Fruit fly (Drosophila melanogaster) ovary, adult (tissue): ENCODE results near the gene Pss.

Experiments
- CG17801 ChIP-seq: fragments of 200-800 bp; optimal IDR thresholded peaks from 2 replicates; lab custom pipeline; 2019; ENCODE audit warnings: missing biosample characterization, mild to moderate bottlenecking, missing genetic modification characterization, moderate library complexity; ENCODE audit not compliant: partially characterized antibody

Gene Pss

DNA sequence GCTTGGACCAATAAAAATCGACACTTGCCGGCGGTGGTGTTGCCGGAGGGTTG, at the start of gene Pss:
Gene Pss (minus strand): TSS at position 32 of the 53 bp plus-strand sequence.
- no peak for TF ChIP-seq CG17801 (GFP tag; lab: Kevin White, UChicago)

DNA sequence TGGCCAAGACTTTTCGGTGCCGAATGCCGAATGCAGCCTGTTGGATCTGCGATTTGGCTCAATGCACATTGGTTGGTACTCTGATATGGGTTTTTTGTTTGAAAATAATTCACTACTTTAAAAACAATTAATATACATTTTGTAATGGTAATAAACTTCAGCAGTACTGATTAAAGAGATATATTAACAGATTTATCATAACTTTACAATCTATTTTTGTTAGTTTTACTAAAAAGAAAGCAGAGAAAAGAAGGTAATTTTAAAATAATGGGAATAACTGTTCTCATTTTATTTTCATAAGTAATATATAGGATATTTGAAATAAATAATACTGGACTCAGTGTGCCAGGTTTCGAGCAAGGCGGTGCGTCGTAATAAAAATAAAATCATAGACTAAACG, 44.2 kb upstream of the Pss start:
- no peak for TF ChIP-seq CG17801 (GFP tag; lab: Kevin White, UChicago)

DNA sequence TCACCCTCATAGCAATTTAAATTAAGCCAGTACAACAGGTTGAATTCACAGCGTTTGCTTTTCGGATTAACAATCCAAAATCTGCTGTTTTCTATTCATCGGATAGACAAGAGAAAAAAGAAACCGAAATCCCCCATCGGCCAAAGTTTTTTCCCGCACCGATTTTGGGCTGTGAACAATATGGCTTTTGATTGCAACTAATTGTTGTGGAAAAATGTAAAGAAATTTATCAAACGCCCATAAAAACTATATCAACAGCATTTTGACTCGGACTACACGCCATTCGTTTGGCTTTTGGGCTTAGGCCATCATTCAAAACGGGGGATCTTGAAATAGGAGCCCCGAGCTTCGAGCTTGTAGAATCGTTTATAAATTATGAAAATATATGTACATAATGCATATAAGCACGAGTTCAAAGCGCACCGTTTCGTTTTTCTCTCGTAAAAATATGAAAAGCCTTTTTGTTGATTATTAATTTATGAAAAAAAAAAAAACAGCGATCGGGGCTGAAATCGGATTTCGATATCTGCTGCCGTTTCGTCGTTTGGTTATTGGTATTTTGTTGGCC, 39.7 kb upstream of the Pss start:
- no peak for TF ChIP-seq CG17801 (GFP tag; lab: Kevin White, UChicago)

DNA sequence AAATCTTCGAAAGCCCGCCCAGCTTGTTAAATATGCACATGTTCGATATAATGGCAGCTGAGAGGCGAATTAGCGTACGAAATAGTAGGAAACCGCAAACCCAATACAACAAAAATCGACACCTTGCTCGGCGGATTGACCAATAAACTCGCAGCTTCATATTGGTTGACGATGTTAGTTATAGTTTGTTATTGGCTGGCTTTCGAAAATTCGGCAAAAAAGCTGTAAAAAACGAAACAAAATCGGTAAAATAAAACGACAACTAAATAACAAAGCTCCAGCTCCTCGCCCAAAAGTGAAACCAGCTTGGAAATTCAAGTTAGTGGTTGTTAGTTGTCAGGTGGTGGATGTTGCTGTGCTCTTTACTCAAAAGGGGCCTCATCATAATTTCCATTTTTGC, 37.8 kb upstream of the Pss start:
- no peak for TF ChIP-seq CG17801 (GFP tag; lab: Kevin White, UChicago)

DNA sequence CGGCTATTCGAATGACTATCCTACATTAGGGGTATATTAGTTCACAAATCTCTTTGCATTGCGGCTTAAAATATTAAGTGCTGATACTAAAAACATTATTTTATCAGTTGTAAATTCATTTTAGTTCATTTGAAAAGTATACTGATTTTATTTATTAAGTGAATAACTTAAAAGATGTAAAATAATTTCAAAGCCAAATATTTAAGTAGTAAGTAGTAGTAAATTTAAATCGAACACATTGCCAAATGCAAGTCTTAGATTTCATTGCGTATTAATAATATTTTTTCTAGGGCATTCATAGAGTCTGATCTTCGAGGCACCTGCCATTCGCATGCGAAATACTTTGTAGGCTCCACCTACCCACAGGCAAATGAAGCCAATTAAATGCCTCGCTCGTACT, 36.7 kb upstream of the Pss start:
- no peak for TF ChIP-seq CG17801 (GFP tag; lab: Kevin White, UChicago)

DNA sequence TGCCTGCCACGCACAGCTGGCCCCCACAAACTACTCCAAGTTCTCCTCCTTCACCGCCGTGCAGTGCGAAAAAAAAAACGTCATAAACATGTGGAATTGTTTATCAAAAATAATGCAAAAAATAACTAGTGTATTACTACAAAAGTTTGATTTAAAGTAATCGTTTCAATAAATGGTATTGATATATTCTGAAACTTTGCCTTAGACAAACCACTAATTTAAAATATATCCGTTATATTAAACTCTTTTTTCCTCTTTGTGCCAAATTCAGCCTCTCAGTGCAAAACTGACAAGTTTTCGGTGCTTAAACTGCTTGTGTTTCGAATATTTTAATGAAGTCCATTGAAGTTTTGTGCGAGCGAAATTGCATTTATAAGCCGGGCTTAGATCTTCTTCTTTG, 31.1 kb upstream of the Pss start:
- TF ChIP-seq CG17801 (GFP tag; lab: Kevin White, UChicago), result no peak

DNA sequence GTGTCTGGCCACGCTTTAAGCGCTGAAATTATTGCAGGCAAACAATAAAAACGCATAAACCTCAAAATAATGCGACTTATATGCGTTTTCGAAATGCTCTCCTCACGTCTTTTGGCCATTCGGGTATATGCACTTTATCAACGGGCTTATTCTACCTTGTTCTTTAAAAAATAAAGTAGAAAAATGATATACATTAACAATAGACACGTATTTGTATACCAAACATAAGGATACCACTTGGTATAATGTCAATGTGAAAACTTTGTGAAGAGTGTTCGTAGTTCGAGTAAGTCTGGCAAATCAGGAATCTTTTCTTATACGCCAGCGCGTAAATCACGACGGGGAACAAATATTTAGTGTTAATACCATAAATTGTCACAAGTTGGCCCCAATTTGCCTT, 30.4 kb upstream of the Pss start:
- TF ChIP-seq CG17801 (GFP tag; lab: Kevin White, UChicago), result no peak

DNA sequence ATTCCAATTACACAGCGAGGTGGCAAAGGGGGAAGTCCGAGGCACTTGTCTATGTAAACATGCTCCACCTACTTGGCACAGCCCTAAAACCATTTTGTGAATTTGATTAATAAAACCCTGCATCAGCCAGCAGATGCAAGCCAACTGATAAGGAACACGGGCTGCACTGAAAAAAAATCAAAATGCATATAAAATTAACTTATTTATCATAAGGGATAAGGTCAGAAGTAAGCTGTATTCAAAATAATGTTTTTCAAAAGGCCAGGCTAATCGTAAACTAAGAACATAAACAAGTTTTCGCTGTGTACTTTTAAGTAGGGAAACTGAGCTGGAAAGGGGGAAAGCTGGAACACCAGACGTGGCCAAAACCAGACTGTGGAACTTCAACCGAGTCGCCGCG, 25.9 kb upstream of the Pss start:
- TF ChIP-seq CG17801 (GFP tag; lab: Kevin White, UChicago), result no peak

DNA sequence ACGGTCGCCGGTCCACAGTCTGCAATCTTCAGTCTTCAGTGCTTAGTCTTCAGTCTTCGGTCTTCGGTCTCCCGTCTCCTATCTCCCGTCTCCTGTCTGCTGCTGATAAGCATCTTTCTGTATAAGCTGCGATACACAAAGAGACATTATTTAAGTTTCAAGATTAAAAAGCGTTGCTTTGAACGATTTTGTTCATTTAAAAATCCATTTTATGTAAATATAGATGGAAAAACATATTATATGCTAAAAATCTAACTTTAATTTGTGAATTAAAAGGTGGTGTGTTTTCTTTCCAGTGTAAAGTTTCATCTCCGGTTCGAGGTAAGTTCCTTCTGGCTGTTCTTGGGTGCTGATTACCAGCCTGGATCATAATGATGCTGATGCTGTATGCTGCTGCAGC, 23.4 kb upstream of the Pss start:
- no peak for TF ChIP-seq CG17801 (GFP tag; lab: Kevin White, UChicago)

DNA sequence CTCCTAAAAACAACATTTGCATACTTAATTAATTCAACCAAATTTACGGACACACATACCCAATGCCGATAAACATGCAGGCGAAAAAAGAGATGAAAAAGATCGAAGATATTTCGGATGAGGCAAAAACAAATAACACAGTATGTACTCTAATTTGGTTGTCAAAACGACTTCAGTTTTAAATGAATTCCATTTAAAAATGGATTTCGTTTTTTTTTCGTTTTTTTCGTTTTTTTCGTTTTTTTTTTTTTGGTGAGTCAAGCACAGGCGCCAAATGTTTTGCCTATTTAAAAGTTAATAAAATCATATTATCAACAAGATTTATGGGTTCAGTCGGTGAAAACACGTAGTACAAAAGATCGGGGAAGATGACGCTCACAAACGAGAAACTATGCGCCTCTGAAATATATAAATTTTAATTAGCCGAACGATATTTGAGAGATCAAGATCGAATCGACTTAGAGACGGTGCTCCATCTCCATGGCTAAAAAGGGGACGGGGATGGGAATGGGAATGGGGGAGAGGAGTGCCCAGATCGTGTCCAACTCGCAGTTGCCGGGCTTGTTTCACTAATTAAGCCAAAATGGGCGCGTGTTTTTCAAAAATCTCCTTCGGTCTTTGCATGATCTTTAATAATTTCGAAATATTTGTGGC, 22.4 kb upstream of the Pss start:
- no peak for TF ChIP-seq CG17801 (GFP tag; lab: Kevin White, UChicago)

DNA sequence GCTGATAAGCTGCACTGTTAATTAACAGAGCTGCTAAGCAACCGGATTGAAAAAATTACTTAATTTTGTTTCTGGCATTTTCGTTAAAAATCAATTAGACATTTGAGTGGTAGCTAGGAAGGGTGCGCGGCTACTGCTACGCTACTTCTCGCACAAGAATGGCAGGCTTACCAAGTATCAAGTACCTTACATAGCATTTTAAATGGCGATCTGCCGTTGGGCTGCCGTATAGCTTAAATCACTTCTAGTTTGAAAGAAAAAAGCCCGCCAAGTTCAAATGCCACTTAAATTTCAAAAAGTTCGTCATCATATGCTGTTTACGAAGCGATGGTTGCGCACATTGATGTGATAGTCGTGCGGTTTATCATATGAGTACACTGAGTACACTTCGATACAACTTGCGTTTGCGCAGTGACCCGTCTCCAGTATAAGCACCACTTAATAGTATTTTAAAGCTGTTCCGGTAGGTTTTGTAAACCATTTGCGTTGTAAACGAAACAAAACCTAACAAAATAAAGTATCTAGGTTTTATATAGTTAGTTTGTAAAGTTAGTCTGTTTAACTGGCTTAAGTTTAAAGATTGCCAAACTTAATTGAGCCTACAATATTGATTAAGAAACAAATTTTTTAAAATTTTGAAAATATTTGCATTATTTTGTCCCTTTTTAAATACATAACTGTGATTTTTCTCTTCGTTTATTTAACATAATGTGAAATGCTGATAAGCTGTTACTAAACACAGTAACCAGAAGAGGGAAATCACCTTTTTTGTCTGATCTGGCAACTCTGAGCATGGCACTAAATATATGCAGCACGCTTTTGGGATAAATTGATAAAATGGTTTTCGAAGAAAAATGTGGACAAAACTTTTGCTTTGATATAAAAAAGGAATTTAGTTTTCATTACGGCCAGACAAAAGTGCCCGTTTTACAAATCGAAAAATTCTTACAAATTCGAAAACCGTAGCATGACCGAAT, 15.3 kb upstream of the Pss start:
- no peak for TF ChIP-seq CG17801 (GFP tag; lab: Kevin White, UChicago)

DNA sequence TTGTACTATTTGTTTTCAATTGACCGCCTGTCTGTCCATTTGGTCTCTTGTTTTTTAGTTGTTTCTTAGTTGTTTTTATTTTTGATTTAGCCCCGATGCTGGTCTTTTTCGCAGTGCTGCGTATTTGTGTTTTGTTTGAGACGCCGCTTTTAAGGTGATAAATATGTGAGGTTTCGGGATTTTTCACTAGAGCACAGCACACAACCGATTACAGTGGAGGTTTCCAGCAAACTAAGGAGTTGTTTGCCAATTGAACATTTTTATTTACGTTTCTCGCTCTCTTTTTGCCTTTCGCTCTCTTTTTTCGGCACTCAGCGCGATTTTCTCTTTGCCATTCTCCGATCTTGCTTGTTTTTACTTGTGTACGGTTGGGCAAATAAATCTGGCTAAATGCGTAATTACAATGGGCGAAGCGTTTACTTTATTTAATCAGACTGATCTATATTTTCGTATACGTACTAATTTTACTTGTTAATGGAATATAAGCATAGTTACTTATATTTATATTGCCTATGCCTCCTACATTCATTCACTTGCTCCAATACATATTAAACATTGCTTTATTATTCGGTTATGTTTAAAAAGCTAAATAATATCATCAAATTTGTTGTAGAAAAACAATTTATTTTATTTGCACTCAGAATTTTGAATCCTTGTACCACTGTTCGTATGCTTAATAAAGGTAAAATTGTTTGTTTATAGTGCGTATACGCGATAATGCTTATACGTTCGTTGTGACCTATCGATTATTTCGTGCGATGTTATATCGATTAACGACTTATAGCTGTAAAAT, 14.4 kb upstream of the Pss start, which contains the start of gene Rcd2:
Gene Rcd2 (minus strand): TSS at position 236 of the 793 bp plus-strand sequence.
- TF ChIP-seq CG17801 (GFP tag; lab: Kevin White, UChicago), result peak; percentile 78

DNA sequence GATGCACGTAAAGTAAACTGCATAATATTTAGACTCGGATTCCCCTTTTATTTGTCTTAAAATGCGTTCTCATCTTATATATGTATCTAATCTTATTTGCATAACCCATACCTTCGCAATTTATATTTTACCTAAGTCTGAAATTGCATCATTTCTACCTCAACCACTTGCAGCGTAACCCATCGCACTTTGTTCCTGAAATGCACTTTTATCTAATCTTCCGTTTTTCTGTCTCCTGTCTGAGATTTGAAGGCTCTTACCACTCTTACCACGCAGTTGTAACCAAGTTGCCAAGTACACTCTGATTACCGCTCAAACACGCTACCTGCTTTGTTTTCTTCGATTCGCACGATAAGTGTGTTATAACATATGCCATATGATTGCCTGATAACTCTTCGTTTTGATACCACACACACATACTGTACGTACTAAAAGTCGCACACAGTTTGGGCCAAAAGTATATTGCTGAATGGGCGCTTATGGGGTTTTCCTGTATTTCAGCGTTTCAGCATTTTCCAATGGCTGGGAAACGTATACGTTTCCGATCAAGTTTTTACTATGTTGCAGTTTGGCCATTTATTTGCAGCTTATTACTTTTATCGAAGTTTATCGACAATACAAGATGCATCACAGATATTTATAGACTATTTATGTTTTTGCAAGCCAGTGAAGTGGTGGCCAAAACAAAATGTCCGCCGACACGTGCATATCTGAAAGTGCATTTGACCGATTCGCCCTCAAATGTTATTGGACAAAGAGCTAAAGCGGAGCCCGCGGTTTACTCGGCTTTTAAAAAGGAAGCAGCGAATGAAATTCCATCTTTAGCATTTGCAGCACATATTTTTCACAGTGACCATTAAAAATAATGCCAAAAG, 13.4 kb upstream of the Pss start:
- no peak for TF ChIP-seq CG17801 (GFP tag; lab: Kevin White, UChicago)

DNA sequence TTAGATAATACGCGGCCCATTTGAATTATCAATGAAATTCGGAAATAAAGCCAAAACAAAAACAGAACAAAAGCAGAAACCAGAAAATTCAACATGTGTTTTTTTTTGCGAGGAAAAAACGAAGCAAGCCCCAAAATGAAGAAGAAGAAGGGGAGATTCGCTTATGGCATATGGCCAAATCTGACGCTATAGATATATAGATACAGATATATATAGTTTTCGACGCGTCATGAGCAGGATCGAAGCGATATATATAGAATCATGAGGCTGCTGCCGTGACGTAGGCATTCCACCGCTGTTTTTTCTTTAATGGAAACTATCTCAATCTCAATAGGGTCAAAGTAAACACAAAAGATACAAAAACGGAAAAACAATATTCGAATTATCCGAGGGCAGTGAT, 12.5 kb upstream of the Pss start:
- TF ChIP-seq CG17801 (GFP tag; lab: Kevin White, UChicago), result no peak
